Fruit fly (Drosophila melanogaster) whole organism, embryonic: ENCODE data around the gene CG17207.
A peak's percentile ranks its signal among the peaks of the same experiment; 100 is the strongest.

Source experiments
- Adf1 ChIP-seq: fragments of 200-800 bp; sonication (Bioruptor generic); IDR thresholded peaks from 2 replicates; pipeline ENCODE4 v1.3.6; 2022; ENCODE audit warnings: missing biosample characterization, missing genetic modification characterization
- Bdp1 ChIP-seq: fragments of 200-800 bp; sonication (Bioruptor generic); optimal IDR thresholded peaks from 3 replicates; lab custom pipeline; 2016; ENCODE audit warnings: missing biosample characterization, missing genetic modification characterization
- CG10209 ChIP-seq: fragments of 200-800 bp; sonication (Bioruptor generic); optimal IDR thresholded peaks from 3 replicates; lab custom pipeline; 2017; ENCODE audit warnings: missing biosample characterization, mild to moderate bottlenecking, missing genetic modification characterization, missing genetic modification reagents
- CG11247 ChIP-seq: fragments of 200-800 bp; sonication (Bioruptor generic); IDR thresholded peaks from 2 replicates; pipeline ENCODE4 v1.3.6; 2022; ENCODE audit warnings: missing biosample characterization, missing genetic modification characterization
- CG13624 ChIP-seq: fragments of 200-800 bp; sonication (Bioruptor generic); optimal IDR thresholded peaks from 2 replicates; lab custom pipeline; 2016; ENCODE audit warnings: missing biosample characterization, missing genetic modification characterization
- CG13775 ChIP-seq: fragments of 200-800 bp; sonication (Bioruptor generic); optimal IDR thresholded peaks from 3 replicates; lab custom pipeline; 2017; ENCODE audit warnings: missing biosample characterization, mild to moderate bottlenecking, missing genetic modification characterization
- CG14710 ChIP-seq: fragments of 200-800 bp; sonication (Bioruptor generic); optimal IDR thresholded peaks from 3 replicates; lab custom pipeline; 2019; ENCODE audit warnings: missing biosample characterization, mild to moderate bottlenecking, missing genetic modification characterization, moderate library complexity
- CG17186 ChIP-seq: fragments of 200-800 bp; sonication (Bioruptor generic); optimal IDR thresholded peaks from 3 replicates; lab custom pipeline; 2017; ENCODE audit warnings: missing biosample characterization, missing genetic modification reagents, missing genetic modification characterization
- CG18619 ChIP-seq: fragments of 200-800 bp; sonication (Bioruptor generic); optimal IDR thresholded peaks from 3 replicates; lab custom pipeline; 2017; ENCODE audit warnings: missing biosample characterization, mild to moderate bottlenecking, missing genetic modification characterization
- CG2889 ChIP-seq: fragments of 200-800 bp; sonication (Bioruptor generic); IDR thresholded peaks from 3 replicates; pipeline ENCODE4 v1.3.6; 2022; ENCODE audit warnings: missing biosample characterization, missing genetic modification characterization
- CG4854 ChIP-seq: fragments of 200-800 bp; sonication (Bioruptor generic); optimal IDR thresholded peaks from 2 replicates; lab custom pipeline; 2016; ENCODE audit warnings: missing biosample characterization, missing genetic modification characterization, inconsistent platforms
- CG5180 ChIP-seq: fragments of 200-800 bp; sonication (Bioruptor generic); optimal IDR thresholded peaks from 3 replicates; lab custom pipeline; 2017; ENCODE audit warnings: missing biosample characterization, missing genetic modification characterization, mild to moderate bottlenecking, moderate library complexity, missing genetic modification reagents
- CG6791 ChIP-seq: fragments of 200-800 bp; sonication (Bioruptor generic); IDR thresholded peaks from 3 replicates; pipeline ENCODE4 v1.3.6; 2022; ENCODE audit warnings: missing biosample characterization, missing genetic modification characterization; ENCODE audit not compliant: partially characterized antibody
- CG9437 ChIP-seq: fragments of 200-800 bp; sonication (Bioruptor generic); optimal IDR thresholded peaks from 2 replicates; lab custom pipeline; 2018; ENCODE audit warnings: missing biosample characterization, mild to moderate bottlenecking, missing genetic modification characterization
- CTCF ChIP-seq: fragments of 200-800 bp; sonication (Bioruptor generic); optimal IDR thresholded peaks from 2 replicates; lab custom pipeline; 2017; ENCODE audit warnings: missing biosample characterization, mild to moderate bottlenecking, missing genetic modification characterization, moderate library complexity
- CrebB ChIP-seq: fragments of 200-800 bp; sonication (Bioruptor generic); optimal IDR thresholded peaks from 3 replicates; lab custom pipeline; 2018; ENCODE audit warnings: missing biosample characterization, mild to moderate bottlenecking, missing genetic modification characterization
- D19B ChIP-seq: fragments of 200-800 bp; sonication (Bioruptor generic); optimal IDR thresholded peaks from 2 replicates; lab custom pipeline; 2017; ENCODE audit warnings: missing biosample characterization, mild to moderate bottlenecking, missing genetic modification characterization
- Doc2 ChIP-seq: fragments of 200-800 bp; sonication (Bioruptor generic); IDR thresholded peaks from 2 replicates; pipeline ENCODE4 v1.3.6; 2022; ENCODE audit warnings: missing biosample characterization, missing genetic modification characterization
- Dref ChIP-seq: fragments of 200-800 bp; sonication (Bioruptor generic); IDR thresholded peaks from 2 replicates; pipeline ENCODE4 v1.3.6; 2022; ENCODE audit warnings: missing biosample characterization, missing genetic modification characterization
- Eip74EF ChIP-seq, 2 experiments: fragments of 200-800 bp in 1 of 2; fragments of >200 bp in 1 of 2; sonication (Bioruptor generic) in 1 of 2; optimal IDR thresholded peaks; 2 replicates each; lab custom pipeline; 2017 to 2019; ENCODE audit warnings: missing biosample characterization in 2 of 2, missing genetic modification characterization in 2 of 2, mild to moderate bottlenecking in 1 of 2, moderate library complexity in 1 of 2
- GATAe ChIP-seq: fragments of 200-800 bp; sonication (Bioruptor generic); conservative IDR thresholded peaks from 2 replicates; pipeline ENCODE4 v1.3.6; 2022; ENCODE audit warnings: missing biosample characterization, missing genetic modification characterization
- H2.0 ChIP-seq: fragments of 200-800 bp; sonication (Bioruptor generic); IDR thresholded peaks from 2 replicates; pipeline ENCODE4 v1.3.6; 2022; ENCODE audit warnings: missing biosample characterization, missing genetic modification characterization
- HmgZ ChIP-seq: fragments of 200-800 bp; sonication (Bioruptor generic); optimal IDR thresholded peaks from 2 replicates; lab custom pipeline; 2018; ENCODE audit warnings: missing biosample characterization, mild to moderate bottlenecking, missing genetic modification characterization
- Myb ChIP-seq: fragments of 200-800 bp; sonication (Bioruptor generic); optimal IDR thresholded peaks from 2 replicates; lab custom pipeline; 2016; ENCODE audit warnings: missing biosample characterization, missing genetic modification characterization
- Ravus ChIP-seq: fragments of 200-800 bp; sonication (Bioruptor generic); IDR thresholded peaks from 2 replicates; pipeline ENCODE4 v1.3.6; 2022; ENCODE audit warnings: missing biosample characterization, missing genetic modification characterization
- Sry-β ChIP-seq: fragments of 200-800 bp; sonication (Bioruptor generic); optimal IDR thresholded peaks from 2 replicates; lab custom pipeline; 2018; ENCODE audit warnings: missing biosample characterization, mild to moderate bottlenecking, missing genetic modification characterization, moderate library complexity
- Sry-δ ChIP-seq: fragments of 200-800 bp; sonication (Bioruptor generic); optimal IDR thresholded peaks from 2 replicates; lab custom pipeline; 2016; ENCODE audit warnings: missing biosample characterization, missing genetic modification characterization
- Xbp1 ChIP-seq: fragments of 200-800 bp; sonication (Bioruptor generic); optimal IDR thresholded peaks from 3 replicates; lab custom pipeline; 2016; ENCODE audit warnings: missing biosample characterization, mild to moderate bottlenecking, missing genetic modification characterization
- YL-1 ChIP-seq: fragments of 200-800 bp; sonication (Bioruptor generic); optimal IDR thresholded peaks from 3 replicates; lab custom pipeline; 2017; ENCODE audit warnings: missing biosample characterization, mild to moderate bottlenecking, missing genetic modification characterization
- ara ChIP-seq: fragments of 200-800 bp; sonication (Bioruptor generic); IDR thresholded peaks from 2 replicates; pipeline ENCODE4 v1.3.6; 2022; ENCODE audit warnings: missing biosample characterization, missing genetic modification characterization
- bbx ChIP-seq: fragments of 200-800 bp; sonication (Bioruptor generic); IDR thresholded peaks from 2 replicates; pipeline ENCODE4 v1.3.6; 2022; ENCODE audit warnings: missing biosample characterization, missing genetic modification characterization; ENCODE audit not compliant: partially characterized antibody
- bsh ChIP-seq, 2 experiments: fragments of 200-800 bp; sonication (Bioruptor generic); optimal IDR thresholded peaks; 2 replicates each; lab custom pipeline; 2017 to 2018; ENCODE audit warnings: mild to moderate bottlenecking in 2 of 2, missing biosample characterization in 2 of 2, missing genetic modification characterization in 2 of 2, moderate library complexity in 1 of 2
- btn ChIP-seq: fragments of 200-800 bp; sonication (Bioruptor generic); optimal IDR thresholded peaks from 2 replicates; lab custom pipeline; 2016; ENCODE audit warnings: missing biosample characterization, missing genetic modification characterization
- chif ChIP-seq, 2 experiments: fragments of 200-800 bp; sonication (Bioruptor generic); optimal IDR thresholded peaks; 3 replicates each; lab custom pipeline; 2016; ENCODE audit warnings: missing biosample characterization in 2 of 2, missing genetic modification characterization in 2 of 2
- croc ChIP-seq: fragments of 200-800 bp; sonication (Bioruptor generic); conservative IDR thresholded peaks from 3 replicates; pipeline ENCODE4 v1.3.6; 2022; ENCODE audit warnings: missing biosample characterization, missing genetic modification characterization
- dimm ChIP-seq: fragments of 200-800 bp; sonication (Bioruptor generic); IDR thresholded peaks from 2 replicates; pipeline ENCODE4 v1.3.6; 2022; ENCODE audit warnings: missing biosample characterization, missing genetic modification characterization
- ems ChIP-seq: fragments of 200-800 bp; sonication (Bioruptor generic); optimal IDR thresholded peaks from 3 replicates; lab custom pipeline; 2016; ENCODE audit warnings: missing biosample characterization, missing genetic modification characterization
- en ChIP-seq: fragments of 200-800 bp; sonication (Bioruptor generic); optimal IDR thresholded peaks from 2 replicates; lab custom pipeline; 2016; ENCODE audit warnings: missing biosample characterization, missing genetic modification characterization
- eve ChIP-seq, 2 experiments: fragments of >200 bp; optimal IDR thresholded peaks; 2 replicates each; lab custom pipeline; 2017; ENCODE audit warnings: missing biosample characterization in 2 of 2, missing genetic modification characterization in 2 of 2
- hbn ChIP-seq: fragments of 200-800 bp; sonication (Bioruptor generic); IDR thresholded peaks from 2 replicates; pipeline ENCODE4 v1.3.6; 2022; ENCODE audit warnings: missing biosample characterization, missing genetic modification characterization; ENCODE audit not compliant: partially characterized antibody
- insv ChIP-seq, 2 experiments: fragments of 200-800 bp; sonication (Bioruptor generic); optimal IDR thresholded peaks; 3 replicates each; lab custom pipeline; 2016 to 2018; ENCODE audit warnings: missing biosample characterization in 2 of 2, missing genetic modification characterization in 2 of 2
- kah ChIP-seq: fragments of 200-800 bp; sonication (Bioruptor generic); optimal IDR thresholded peaks from 2 replicates; lab custom pipeline; 2018; ENCODE audit warnings: missing biosample characterization, mild to moderate bottlenecking, missing genetic modification characterization
- nerfin-2 ChIP-seq: fragments of 200-800 bp; sonication (Bioruptor generic); IDR thresholded peaks from 2 replicates; pipeline ENCODE4 v1.3.6; 2022; ENCODE audit warnings: missing biosample characterization, missing genetic modification characterization; ENCODE audit not compliant: partially characterized antibody
- otp ChIP-seq: fragments of 200-800 bp; sonication (Bioruptor generic); IDR thresholded peaks from 3 replicates; pipeline ENCODE4, ENCODE4 v1.3.6; 2022; ENCODE audit warnings: missing biosample characterization, missing genetic modification characterization
- sens ChIP-seq: fragments of 200-800 bp; sonication (Bioruptor generic); peaks from one replicate; lab custom pipeline; 2016; ENCODE audit warnings: missing biosample characterization, missing genetic modification characterization
- sr ChIP-seq: fragments of 200-800 bp; sonication (Bioruptor generic); IDR thresholded peaks from 3 replicates; pipeline ENCODE4 v1.3.6; 2022; ENCODE audit warnings: missing biosample characterization, missing genetic modification characterization
- stwl ChIP-seq: fragments of 200-800 bp; sonication (Bioruptor generic); optimal IDR thresholded peaks from 3 replicates; lab custom pipeline; 2018; ENCODE audit warnings: missing biosample characterization, mild to moderate bottlenecking, missing genetic modification characterization, moderate library complexity
- tna ChIP-seq: fragments of 200-800 bp; sonication (Bioruptor generic); IDR thresholded peaks from 2 replicates; pipeline ENCODE4 v1.3.6; 2022; ENCODE audit warnings: missing biosample characterization, missing genetic modification characterization; ENCODE audit not compliant: partially characterized antibody
- toy ChIP-seq: fragments of 200-800 bp; sonication (Bioruptor generic); IDR thresholded peaks from 2 replicates; pipeline ENCODE4 v1.3.6; 2022; ENCODE audit warnings: missing biosample characterization, missing genetic modification characterization
- ttk ChIP-seq: fragments of 200-800 bp; sonication (Bioruptor generic); IDR thresholded peaks from 2 replicates; pipeline ENCODE4 v2.1.2; 2022; ENCODE audit warnings: missing biosample characterization, missing genetic modification characterization
- vnd ChIP-seq: fragments of 200-800 bp; sonication (Bioruptor generic); IDR thresholded peaks from 3 replicates; pipeline ENCODE4 v1.3.6; 2022; ENCODE audit warnings: missing biosample characterization, missing genetic modification characterization; ENCODE audit not compliant: partially characterized antibody
- zfh1 ChIP-seq: fragments of 200-800 bp; sonication (Bioruptor generic); IDR thresholded peaks from 3 replicates; pipeline ENCODE4 v1.3.6; 2022; ENCODE audit warnings: missing biosample characterization, missing genetic modification characterization

CG17207 gene

dm6 chr3R:12431030-12431489, 7.9 kb downstream of the CG17207 start, which contains the start of gene Prosalpha2 (continued):
- no peak for TF ChIP-seq eve (GFP tag; optimal IDR thresholded peaks at IDR 0.05; lab: Kevin White, UChicago)
- TF ChIP-seq CG13775, result peak; percentile 5
- TF ChIP-seq D19B (GFP tag; lab: Kevin White, UChicago), result no peak
- TF ChIP-seq CG4854 (GFP tag; lab: Kevin White, UChicago), result no peak
- TF ChIP-seq Myb (GFP tag; lab: Kevin White, UChicago), result peak; percentile 20
- no peak for TF ChIP-seq bsh (GFP tag; optimal IDR thresholded peaks at IDR 0.05; lab: Kevin White, UChicago)
- no peak for TF ChIP-seq vnd (GFP tag; lab: Robert Waterston, UW)
- TF ChIP-seq CG5180, result no peak
- no peak for TF ChIP-seq CG10209 (GFP tag; lab: Kevin White, UChicago)
- no peak for TF ChIP-seq CG6791 (GFP tag; lab: Robert Waterston, UW)
- TF ChIP-seq Sry-β (GFP tag; lab: Kevin White, UChicago), result peak; percentile 19
- TF ChIP-seq stwl (tag; lab: Kevin White, UChicago), result peak; percentile 41
- TF ChIP-seq chif (GFP tag; optimal IDR thresholded peaks at IDR 0.05; lab: Kevin White, UChicago), result no peak
- TF ChIP-seq CG13624 (GFP tag; lab: Kevin White, UChicago), result no peak
- no peak for TF ChIP-seq CG17186
- TF ChIP-seq nerfin-2 (GFP tag; lab: Robert Waterston, UW), result no peak
- no peak for TF ChIP-seq zfh1 (GFP tag; lab: Robert Waterston, UW)
- TF ChIP-seq Eip74EF (GFP tag; optimal IDR thresholded peaks at IDR 0.05; lab: Kevin White, UChicago), result no peak
- TF ChIP-seq Sry-δ, result no peak
- no peak for TF ChIP-seq toy (GFP tag; lab: Robert Waterston, UW)
- TF ChIP-seq ems (GFP tag; lab: Kevin White, UChicago), result no peak
- no peak for TF ChIP-seq CG11247
- no peak for TF ChIP-seq CrebB (tag; lab: Kevin White, UChicago)
- peak; percentile 25; the same call in 1 of the 2 replicates for TF ChIP-seq Dref
- peak; percentile 53 for TF ChIP-seq YL-1 (GFP tag; lab: Kevin White, UChicago)
- TF ChIP-seq otp (GFP tag; lab: Robert Waterston, UW), result no peak
- no peak for TF ChIP-seq Adf1
- TF ChIP-seq croc (GFP tag; lab: Robert Waterston, UW), result no peak
- TF ChIP-seq Doc2 (GFP tag; lab: Robert Waterston, UW), result no peak
- peak; percentile 13 for TF ChIP-seq HmgZ
- TF ChIP-seq ara (GFP tag; lab: Robert Waterston, UW), result no peak
- TF ChIP-seq tna, result no peak
- no peak for TF ChIP-seq bbx (GFP tag; lab: Robert Waterston, UW)
- no peak for TF ChIP-seq dimm (GFP tag; lab: Robert Waterston, UW)
- TF ChIP-seq CTCF, result peak; percentile 9
- TF ChIP-seq btn (GFP tag; lab: Kevin White, UChicago), result no peak
- TF ChIP-seq kah (GFP tag; lab: Kevin White, UChicago), result no peak
- no peak for TF ChIP-seq Xbp1
- no peak for TF ChIP-seq H2.0 (GFP tag; lab: Robert Waterston, UW)
- TF ChIP-seq CG18619 (GFP tag; lab: Kevin White, UChicago), result no peak
- no peak for TF ChIP-seq CG2889
- peak; percentile 80 for TF ChIP-seq CG14710 (tag; lab: Kevin White, UChicago)
- TF ChIP-seq CG9437 (GFP tag; lab: Kevin White, UChicago), result no peak
- TF ChIP-seq GATAe (GFP tag; lab: Robert Waterston, UW), result no peak
- no peak for TF ChIP-seq Bdp1 (GFP tag; lab: Kevin White, UChicago)
- no peak for TF ChIP-seq Ravus (GFP tag; lab: Robert Waterston, UW)
- TF ChIP-seq sr, result no peak
- no peak for TF ChIP-seq hbn (GFP tag; lab: Robert Waterston, UW)
- TF ChIP-seq insv (GFP tag; optimal IDR thresholded peaks at IDR 0.05; lab: Kevin White, UChicago), result peak in 1 of 2 experiments; percentile 31
- peak; percentile 33 for TF ChIP-seq sens (GFP tag; lab: Kevin White, UChicago)
- no peak for TF ChIP-seq en
- no peak for TF ChIP-seq ttk (GFP tag; lab: Robert Waterston, UW)
